Fruit fly (Drosophila melanogaster): ENCODE results near the gene eIF3i.

Gene eIF3i

dm6 chr2L:4997401-4998259 lies 30.1 kb upstream of the eIF3i start (continued):
- peak; percentile 99 for TF ChIP-seq CG8119 (GFP tag; IDR thresholded peaks at IDR 0.05)
- TF ChIP-seq Eip75B (GFP tag; optimal IDR thresholded peaks at IDR 0.05): peak; percentile 99
- TF ChIP-seq Sox102F (GFP tag; optimal IDR thresholded peaks at IDR 0.05): peak; percentile 99
- TF ChIP-seq lz (GFP tag; optimal IDR thresholded peaks at IDR 0.05): peak; percentile 99
- peak; percentile 99 for TF ChIP-seq CG3032 (tag; optimal IDR thresholded peaks at IDR 0.05)
- peak; percentile 99 for TF ChIP-seq dac (GFP tag; optimal IDR thresholded peaks at IDR 0.05)
- TF ChIP-seq dsx (GFP tag; optimal IDR thresholded peaks at IDR 0.05; ENCODE audit: poor library complexity, severe bottlenecking): peak; percentile 98
- TF ChIP-seq Smox (GFP tag; optimal IDR thresholded peaks at IDR 0.05): peak; percentile 99
- peak; percentile 99 for TF ChIP-seq CG10669 (GFP tag; optimal IDR thresholded peaks at IDR 0.05)
- TF ChIP-seq CG6792 (GFP tag; optimal IDR thresholded peaks at IDR 0.05): peak; percentile 99
- peak; percentile 99 for TF ChIP-seq CG11762 (GFP tag; optimal IDR thresholded peaks at IDR 0.05; ENCODE audit: insufficient read depth)
- TF ChIP-seq CG10631 (GFP tag; optimal IDR thresholded peaks at IDR 0.05): peak; percentile 99
- TF ChIP-seq Blimp-1 (GFP tag; optimal IDR thresholded peaks at IDR 0.05): peak; percentile 97
- TF ChIP-seq Hr4 (GFP tag; optimal IDR thresholded peaks at IDR 0.05): peak; percentile 100
- TF ChIP-seq CG6276 (GFP tag; optimal IDR thresholded peaks at IDR 0.05): peak; percentile 100
- peak; percentile 99 for TF ChIP-seq CG16779 (tag; optimal IDR thresholded peaks at IDR 0.05)
- peak; percentile 99 for TF ChIP-seq Hr39 (GFP tag; optimal IDR thresholded peaks at IDR 0.05)
- TF ChIP-seq eg (GFP tag; IDR thresholded peaks at IDR 0.05): peak; percentile 99
- peak; percentile 99; the same call in 1 of the 2 replicates for TF ChIP-seq CG11294 (GFP tag; IDR thresholded peaks at IDR 0.05)
- TF ChIP-seq salr (GFP tag; optimal IDR thresholded peaks at IDR 0.05): peak; percentile 98 to 99
- peak; percentile 98 for TF ChIP-seq fd85E (GFP tag; optimal IDR thresholded peaks at IDR 0.05)
- TF ChIP-seq CG8319 (GFP tag; optimal IDR thresholded peaks at IDR 0.05): peak; percentile 98
- peak; percentile 99 for TF ChIP-seq CG31627 (GFP tag; optimal IDR thresholded peaks at IDR 0.05)
- peak; percentile 95 for TF ChIP-seq Eip93F (GFP tag; optimal IDR thresholded peaks at IDR 0.05)
- peak; percentile 98 for TF ChIP-seq CG34406 (GFP tag; optimal IDR thresholded peaks at IDR 0.05)
- TF ChIP-seq pdm3 (GFP tag; optimal IDR thresholded peaks at IDR 0.05): peak; percentile 99
- peak; percentile 99 for TF ChIP-seq Gug (GFP tag; IDR thresholded peaks at IDR 0.05)
- TF ChIP-seq CG6808 (GFP tag; optimal IDR thresholded peaks at IDR 0.05): peak; percentile 98
- peak; percentile 99 for TF ChIP-seq CG15336 (GFP tag; IDR thresholded peaks at IDR 0.05)
- TF ChIP-seq CG3919 (GFP tag; optimal IDR thresholded peaks at IDR 0.05): peak; percentile 100
- peak; percentile 98 for TF ChIP-seq fd59A (GFP tag; optimal IDR thresholded peaks at IDR 0.05)
- TF ChIP-seq CG32006 (GFP tag; optimal IDR thresholded peaks at IDR 0.05): peak; percentile 100
- peak; percentile 99 for TF ChIP-seq cyc (GFP tag; optimal IDR thresholded peaks at IDR 0.05)
- peak; percentile 99 for TF ChIP-seq CG8632 (GFP tag; optimal IDR thresholded peaks at IDR 0.05)
- peak; percentile 99 for TF ChIP-seq spab (GFP tag; optimal IDR thresholded peaks at IDR 0.05)
- peak; percentile 90 for TF ChIP-seq fkh (GFP tag; optimal IDR thresholded peaks at IDR 0.05)

dm6 chr2L:4996283-4996922 lies 28.8 kb upstream of the eIF3i start:
- peak; percentile 58 for TF ChIP-seq Eip78C (GFP tag)
- TF ChIP-seq CG1621 (tag; optimal IDR thresholded peaks at IDR 0.05): no peak
- peak; percentile 94 for TF ChIP-seq Blimp-1 (GFP tag; optimal IDR thresholded peaks at IDR 0.05)
